Fruit fly (Drosophila melanogaster) S2 (cell line): Measurements from ENCODE around the gene CG14245.

Experiments
- CG8478 ChIP-seq: fragments of >200 bp; optimal IDR thresholded peaks from 2 replicates; lab custom pipeline; 2018
- CTCF ChIP-seq, 2 experiments: fragments of >200 bp; optimal IDR thresholded peaks; 2 replicates each; lab custom pipeline; 2018

dm6 chr3R:26717295-26717694, 11.2 kb upstream of the CG14245 start, which contains the start of gene CG6425:
- TF ChIP-seq CG8478 (no peak), CTCF (optimal IDR thresholded peaks at IDR 0.05; lab: Kevin White, UChicago) (peak in 1 of 2 experiments; percentile 20)
